Worm (Caenorhabditis elegans) whole organism, L3 larva: ENCODE data around the gene sdf-9.

Experiments used
- R02D3.7 ChIP-seq: fragments of 150-350 bp; optimal IDR thresholded peaks from 2 replicates; lab custom pipeline; 2014; ENCODE audit warnings: missing biosample characterization, missing genetic modification characterization
- aly-2 ChIP-seq: fragments of 150-350 bp; optimal IDR thresholded peaks from 2 replicates; lab custom pipeline; 2014; ENCODE audit warnings: missing biosample characterization, missing genetic modification characterization
- ama-1 ChIP-seq: fragments of 150-350 bp; optimal IDR thresholded peaks from 2 replicates; lab custom pipeline; 2018
- ceh-16 ChIP-seq: sonication (generic microtip); optimal IDR thresholded peaks from 2 replicates; lab custom pipeline; 2017; ENCODE audit warnings: missing biosample characterization, missing genetic modification characterization
- ceh-28 ChIP-seq: fragments of 150-350 bp; optimal IDR thresholded peaks from 2 replicates; lab custom pipeline; 2014; ENCODE audit warnings: missing biosample characterization, missing genetic modification reagents, missing genetic modification characterization
- ceh-82 ChIP-seq: fragments of 150-350 bp; optimal IDR thresholded peaks from 2 replicates; lab custom pipeline; 2014; ENCODE audit warnings: missing biosample characterization, missing genetic modification characterization
- daf-12 ChIP-seq: fragments of 150-350 bp; optimal IDR thresholded peaks from 2 replicates; lab custom pipeline; 2014; ENCODE audit warnings: missing biosample characterization, missing genetic modification reagents, missing genetic modification characterization
- egl-27 ChIP-seq: sonication (generic microtip); optimal IDR thresholded peaks from 4 replicates; lab custom pipeline; 2017; ENCODE audit warnings: missing biosample characterization, missing genetic modification reagents, missing genetic modification characterization
- egl-5 ChIP-seq: fragments of 150-350 bp; optimal IDR thresholded peaks from 2 replicates; lab custom pipeline; 2017; ENCODE audit warnings: missing biosample characterization, missing genetic modification reagents, missing genetic modification characterization, inconsistent platforms
- elt-1 ChIP-seq: fragments of 150-350 bp; optimal IDR thresholded peaks from 2 replicates; lab custom pipeline; 2014; ENCODE audit warnings: missing biosample characterization, missing genetic modification characterization
- elt-2 ChIP-seq: sonication (generic microtip); optimal IDR thresholded peaks from 2 replicates; lab custom pipeline; 2016; ENCODE audit warnings: missing genetic modification reagents, mild to moderate bottlenecking, missing genetic modification characterization, missing compliant biosample characterization
- fkh-10 ChIP-seq: sonication (generic microtip); optimal IDR thresholded peaks from 2 replicates; lab custom pipeline; 2017; ENCODE audit warnings: missing biosample characterization, missing genetic modification reagents, missing genetic modification characterization
- fkh-2 ChIP-seq: fragments of 150-350 bp; optimal IDR thresholded peaks from 2 replicates; lab custom pipeline; 2014; ENCODE audit warnings: missing biosample characterization, missing genetic modification reagents, missing genetic modification characterization
- hmg-11 ChIP-seq: sonication (generic microtip); optimal IDR thresholded peaks from 2 replicates; lab custom pipeline; 2016; ENCODE audit warnings: missing genetic modification characterization, missing compliant biosample characterization
- jun-1 ChIP-seq: fragments of 150-350 bp; optimal IDR thresholded peaks from 2 replicates; lab custom pipeline; 2014; ENCODE audit warnings: missing biosample characterization, missing genetic modification reagents, missing genetic modification characterization
- lin-39 ChIP-seq: fragments of 150-350 bp; optimal IDR thresholded peaks from 2 replicates; lab custom pipeline; 2018; ENCODE audit warnings: missing biosample characterization, missing genetic modification reagents, missing genetic modification characterization
- mdl-1 ChIP-seq: fragments of 150-350 bp; optimal IDR thresholded peaks from 2 replicates; lab custom pipeline; 2014; ENCODE audit warnings: missing biosample characterization, missing genetic modification characterization
- nfya-1 ChIP-seq: sonication (generic microtip); optimal IDR thresholded peaks from 2 replicates; lab custom pipeline; 2017; ENCODE audit warnings: missing genetic modification characterization, mild to moderate bottlenecking, missing compliant biosample characterization, antibody characterized with exemption, moderate library complexity; ENCODE audit not compliant: insufficient read depth
- nhr-12 ChIP-seq: fragments of 150-350 bp; optimal IDR thresholded peaks from 2 replicates; lab custom pipeline; 2014; ENCODE audit warnings: missing biosample characterization, missing genetic modification characterization
- nhr-23 ChIP-seq: fragments of 150-350 bp; optimal IDR thresholded peaks from 2 replicates; lab custom pipeline; 2014; ENCODE audit warnings: missing biosample characterization, missing genetic modification reagents, missing genetic modification characterization
- nhr-237 ChIP-seq: fragments of 150-350 bp; optimal IDR thresholded peaks from 2 replicates; lab custom pipeline; 2014; ENCODE audit warnings: missing biosample characterization, missing genetic modification characterization
- nhr-25 ChIP-seq: sonication (generic microtip); optimal IDR thresholded peaks from 2 replicates; lab custom pipeline; 2017; ENCODE audit warnings: missing biosample characterization, missing genetic modification characterization
- nhr-28 ChIP-seq: fragments of 150-350 bp; optimal IDR thresholded peaks from 2 replicates; lab custom pipeline; 2014; ENCODE audit warnings: missing biosample characterization, missing genetic modification characterization
- nhr-43 ChIP-seq: sonication (generic microtip); optimal IDR thresholded peaks from 2 replicates; lab custom pipeline; 2016; ENCODE audit warnings: mild to moderate bottlenecking, missing genetic modification characterization, missing compliant biosample characterization; ENCODE audit not compliant: poor library complexity, severe bottlenecking
- nhr-76 ChIP-seq: fragments of 150-350 bp; sonication (generic microtip); optimal IDR thresholded peaks from 5 replicates; lab custom pipeline; 2014; ENCODE audit warnings: missing biosample characterization, missing genetic modification characterization
- nhr-77 ChIP-seq: fragments of 150-350 bp; optimal IDR thresholded peaks from 2 replicates; lab custom pipeline; 2014; ENCODE audit warnings: missing biosample characterization, missing genetic modification characterization
- pha-4 ChIP-seq: fragments of 150-350 bp; optimal IDR thresholded peaks from 2 replicates; lab custom pipeline; 2014; ENCODE audit warnings: missing biosample characterization, missing genetic modification reagents, missing genetic modification characterization
- pqm-1 ChIP-seq: fragments of 150-350 bp; optimal IDR thresholded peaks from 2 replicates; lab custom pipeline; 2017; ENCODE audit warnings: missing biosample characterization, missing genetic modification characterization, inconsistent platforms
- sea-2 ChIP-seq: fragments of 150-350 bp; sonication (generic microtip); optimal IDR thresholded peaks from 4 replicates; lab custom pipeline; 2014; ENCODE audit warnings: missing biosample characterization, missing genetic modification reagents, missing genetic modification characterization
- skn-1 ChIP-seq: fragments of 150-350 bp; optimal IDR thresholded peaks from 2 replicates; lab custom pipeline; 2014; ENCODE audit warnings: missing biosample characterization, missing genetic modification characterization
- snpc-4 ChIP-seq: fragments of 150-350 bp; optimal IDR thresholded peaks from 2 replicates; lab custom pipeline; 2014; ENCODE audit warnings: missing biosample characterization, missing genetic modification characterization
- unc-62 ChIP-seq: fragments of 150-350 bp; sonication (generic microtip); optimal IDR thresholded peaks from 4 replicates; lab custom pipeline; 2014; ENCODE audit warnings: missing biosample characterization, missing genetic modification reagents, missing genetic modification characterization
- zag-1 ChIP-seq: fragments of 150-350 bp; optimal IDR thresholded peaks from 2 replicates; lab custom pipeline; 2014; ENCODE audit warnings: missing biosample characterization, missing genetic modification characterization
- ztf-11 ChIP-seq: fragments of 150-350 bp; optimal IDR thresholded peaks from 2 replicates; lab custom pipeline; 2014; ENCODE audit warnings: missing biosample characterization, missing genetic modification characterization
- ztf-4 ChIP-seq: fragments of 150-350 bp; optimal IDR thresholded peaks from 2 replicates; lab custom pipeline; 2014; ENCODE audit warnings: missing biosample characterization, missing genetic modification characterization

The sdf-9 gene

ce11 chrV:20785050-20785847, 12.8 kb upstream of the sdf-9 start:
- TF ChIP-seq sea-2 (GFP tag; lab: Kevin White, UChicago) (no peak), zag-1 (tag; lab: Kevin White, UChicago) (no peak), ztf-11 (tag; lab: Kevin White, UChicago) (no peak), ceh-82 (no peak), nhr-23 (no peak), R02D3.7 (no peak), ztf-4 (no peak), fkh-2 (tag; lab: Kevin White, UChicago) (no peak), nhr-237 (tag; lab: Kevin White, UChicago) (no peak), nhr-12 (tag; lab: Kevin White, UChicago) (no peak), nhr-77 (tag; lab: Kevin White, UChicago) (no peak), jun-1 (tag; lab: Kevin White, UChicago) (no peak), ama-1 (lab: Kevin White, UChicago) (peak; percentile 1), nhr-28 (tag; lab: Kevin White, UChicago) (no peak), nhr-43 (tag; lab: Kevin White, UChicago) (no peak), aly-2 (tag; lab: Kevin White, UChicago) (peak; percentile 53), skn-1 (tag; lab: Kevin White, UChicago) (no peak), ceh-28 (tag; lab: Kevin White, UChicago) (peak; percentile 37), pha-4 (no peak), pqm-1 (no peak), nhr-25 (tag; lab: Kevin White, UChicago) (no peak), mdl-1 (tag; lab: Kevin White, UChicago) (no peak), elt-2 (tag; lab: Kevin White, UChicago) (peak; percentile 29), egl-5 (tag; lab: Kevin White, UChicago) (no peak), daf-12 (tag; lab: Kevin White, UChicago) (no peak), snpc-4 (tag; lab: Kevin White, UChicago) (no peak), nhr-76 (tag; lab: Kevin White, UChicago) (no peak)

DNA sequence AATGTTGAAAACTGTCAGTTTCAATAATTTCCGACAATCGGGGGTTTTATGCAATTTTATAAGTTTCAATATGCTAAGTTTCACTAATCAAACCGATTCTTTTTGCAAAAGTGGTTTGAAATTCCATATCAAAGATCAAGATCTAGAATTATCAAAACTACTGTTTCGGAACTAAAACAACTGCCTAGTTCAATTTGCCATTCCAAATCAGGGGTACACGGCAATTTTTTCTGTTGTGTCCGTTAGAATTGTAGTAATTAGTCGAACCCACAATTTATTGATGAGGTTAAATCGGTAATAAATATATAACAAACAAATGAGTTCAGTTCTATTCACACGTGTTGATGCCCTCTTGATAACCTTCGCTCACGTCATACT, 12.2 kb upstream of the sdf-9 start:
- TF ChIP-seq elt-1 (tag; lab: Kevin White, UChicago) (no peak), nhr-237 (tag; lab: Kevin White, UChicago) (no peak), ama-1 (lab: Kevin White, UChicago) (no peak), nfya-1 (tag; lab: Kevin White, UChicago) (no peak), ztf-4 (no peak), aly-2 (tag; lab: Kevin White, UChicago) (no peak)

DNA sequence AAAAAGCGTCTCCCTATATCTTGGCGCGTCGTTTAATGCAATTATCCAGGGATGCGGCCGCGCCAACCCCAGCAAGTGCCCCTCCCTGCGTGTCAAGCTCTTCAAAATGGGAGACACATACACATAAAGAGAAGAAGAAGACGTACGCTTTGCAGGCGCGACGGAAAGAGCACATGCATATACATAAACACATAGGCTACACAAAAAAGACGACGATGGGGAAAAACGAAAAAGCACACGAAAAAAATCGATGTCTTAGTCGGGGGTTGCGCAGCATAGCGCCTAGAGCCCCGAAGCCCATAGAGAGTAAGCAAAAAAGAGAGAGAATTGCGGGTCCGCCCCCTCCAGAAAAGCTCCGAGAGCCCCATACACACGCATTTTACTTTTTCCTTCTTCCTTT, 8.9 kb upstream of the sdf-9 start, which contains the start of gene tpan-1:
Gene tpan-1, plus strand, starts transcription at position 398 of the 400 bp plus-strand sequence.
- peak; percentile 29 for TF ChIP-seq hmg-11
- peak; percentile 89 for TF ChIP-seq fkh-10
- TF ChIP-seq nhr-76 (tag; lab: Kevin White, UChicago), result no peak
- no peak for TF ChIP-seq nhr-43 (tag; lab: Kevin White, UChicago)
- TF ChIP-seq ceh-28 (tag; lab: Kevin White, UChicago), result peak; percentile 1
- TF ChIP-seq nfya-1 (tag; lab: Kevin White, UChicago), result peak; percentile 76
- TF ChIP-seq mdl-1 (tag; lab: Kevin White, UChicago), result peak; percentile 19
- TF ChIP-seq nhr-12 (tag; lab: Kevin White, UChicago), result no peak
- peak; percentile 38 for TF ChIP-seq snpc-4 (tag; lab: Kevin White, UChicago)
- TF ChIP-seq lin-39 (tag; lab: Kevin White, UChicago), result peak; percentile 79
- TF ChIP-seq jun-1 (tag; lab: Kevin White, UChicago), result no peak
- no peak for TF ChIP-seq ceh-16
- TF ChIP-seq skn-1 (tag; lab: Kevin White, UChicago), result peak; percentile 6
- TF ChIP-seq unc-62 (GFP tag; lab: Kevin White, UChicago), result no peak

DNA sequence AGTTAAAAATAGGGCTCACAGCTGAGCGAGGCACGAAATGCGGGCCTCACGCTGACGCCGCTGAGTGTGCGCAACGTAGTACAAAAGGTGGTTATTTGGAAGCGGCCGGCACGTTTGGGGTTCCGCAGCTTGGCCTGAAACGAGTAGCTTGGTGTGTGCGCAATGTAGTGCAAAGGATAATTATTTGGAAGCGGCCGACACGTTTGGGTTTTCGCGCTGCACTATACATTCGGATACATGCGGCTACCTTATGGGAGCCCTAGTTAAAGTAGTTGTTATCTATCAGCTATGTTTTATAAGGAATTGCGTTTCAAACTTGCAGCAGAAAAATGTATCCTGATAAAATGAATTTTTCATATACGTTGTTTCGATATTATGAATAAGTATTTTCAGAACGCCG, 8.0 kb upstream of the sdf-9 start, which contains the start of gene Y44A6D.1:
Gene Y44A6D.1, minus strand, starts transcription at position 23 of the 400 bp plus-strand sequence.
- TF ChIP-seq lin-39 (tag; lab: Kevin White, UChicago) (no peak), egl-27 (no peak), nhr-77 (tag; lab: Kevin White, UChicago) (no peak)
